Fruit fly (Drosophila melanogaster): ENCODE data around the gene chm.

DNA sequence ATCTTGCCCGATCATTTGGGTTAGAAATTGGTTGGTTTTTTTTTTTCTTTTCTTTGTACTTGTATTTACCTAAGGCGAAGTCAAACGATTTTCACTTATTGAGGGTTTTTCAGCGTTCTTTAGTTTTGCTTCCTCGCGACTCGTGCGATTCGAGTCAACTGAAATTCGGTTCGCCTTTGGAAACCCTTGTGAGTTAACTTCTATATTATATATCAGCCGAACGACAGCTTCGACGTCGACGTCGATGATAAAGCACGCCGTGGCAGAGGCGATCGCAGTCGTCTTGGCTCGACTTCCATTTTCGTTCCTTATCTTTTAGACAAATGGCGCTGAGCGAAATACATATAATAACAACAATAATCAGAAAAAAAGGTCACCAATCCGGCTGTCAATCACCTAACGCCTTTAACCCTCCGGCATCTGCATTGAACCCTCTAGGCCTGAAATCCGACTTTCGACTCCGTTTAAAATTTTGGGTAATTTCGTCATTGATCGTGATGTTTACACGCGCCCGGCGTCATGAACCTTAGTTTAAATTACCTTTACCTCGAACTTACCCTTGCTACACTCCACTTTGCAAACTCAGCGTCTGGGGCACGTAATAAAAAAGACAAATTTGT lies 21.2 kb downstream of the chm start, which contains the start of gene CG5958:
- TF ChIP-seq Abd-B (GFP tag; optimal IDR thresholded peaks at IDR 0.05) = no peak
- TF ChIP-seq OdsH (GFP tag; optimal IDR thresholded peaks at IDR 0.05) = no peak
- no peak for TF ChIP-seq fru (GFP tag; optimal IDR thresholded peaks at IDR 0.05)
- no peak for TF ChIP-seq dl (GFP tag; optimal IDR thresholded peaks at IDR 0.05; ENCODE audit: insufficient read depth in 1 of 2, partially characterized antibody in 2 of 2)
- no peak for TF ChIP-seq psq (GFP tag; optimal IDR thresholded peaks at IDR 0.05)
- no peak for TF ChIP-seq sv (GFP tag; optimal IDR thresholded peaks at IDR 0.05)
- TF ChIP-seq ey (GFP tag; optimal IDR thresholded peaks at IDR 0.05) = no peak
- TF ChIP-seq rgr (GFP tag; optimal IDR thresholded peaks at IDR 0.05) = no peak
- no peak for TF ChIP-seq Myc (optimal IDR thresholded peaks at IDR 0.05)
- TF ChIP-seq foxo (GFP tag; optimal IDR thresholded peaks at IDR 0.05) = no peak

Data from whole organism, wandering third instar larva.